Fruit fly (Drosophila melanogaster): ENCODE data around the gene TwdlQ.

DNA sequence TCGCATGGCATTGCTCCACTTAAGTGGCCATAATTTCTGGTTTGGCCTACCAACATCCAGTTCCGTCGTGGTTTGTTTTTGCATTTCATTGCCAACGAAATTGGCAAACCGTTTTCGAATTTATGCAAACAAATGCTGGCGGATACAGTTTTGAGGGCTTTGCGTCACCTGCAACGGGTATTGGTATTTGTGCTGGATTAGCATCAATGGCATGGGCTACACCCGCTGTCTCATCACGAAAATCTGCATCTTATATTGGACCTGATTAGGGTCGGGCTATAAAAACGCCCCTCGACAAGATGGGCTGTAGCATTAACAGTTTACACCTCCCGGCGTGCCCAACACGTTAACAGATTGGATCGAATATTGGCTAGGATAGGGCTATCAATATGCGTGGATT, 37.2 kb downstream of the TwdlQ start, which contains the start of gene Tb:
- TF ChIP-seq fru (GFP tag; optimal IDR thresholded peaks at IDR 0.05) (no peak), N (GFP tag; optimal IDR thresholded peaks at IDR 0.05) (no peak), Sp1 (GFP tag; optimal IDR thresholded peaks at IDR 0.05) (no peak), Dfd (GFP tag; optimal IDR thresholded peaks at IDR 0.05) (no peak), Myc (optimal IDR thresholded peaks at IDR 0.05) (no peak)
